Worm (Caenorhabditis elegans) whole organism, L3 larva: Measurements from ENCODE around the gene gst-9.
A peak's percentile ranks its signal among the peaks of the same experiment; 100 is the strongest.
"Not testable (repeated sequence)": the region's sequence is repeated elsewhere in the genome, so short reads cannot be mapped to it uniquely, and the experiment has no call there.

Experiments used
- R02D3.7 ChIP-seq: fragments of 150-350 bp; optimal IDR thresholded peaks from 2 replicates; lab custom pipeline; 2014; ENCODE audit warnings: missing biosample characterization, missing genetic modification characterization
- ZK546.5 ChIP-seq: sonication (generic microtip); optimal IDR thresholded peaks from 2 replicates; lab custom pipeline; 2017; ENCODE audit warnings: missing biosample characterization, missing genetic modification characterization
- aly-2 ChIP-seq: fragments of 150-350 bp; optimal IDR thresholded peaks from 2 replicates; lab custom pipeline; 2014; ENCODE audit warnings: missing biosample characterization, missing genetic modification characterization
- ama-1 ChIP-seq: fragments of 150-350 bp; optimal IDR thresholded peaks from 2 replicates; lab custom pipeline; 2018
- ceh-16 ChIP-seq: sonication (generic microtip); optimal IDR thresholded peaks from 2 replicates; lab custom pipeline; 2017; ENCODE audit warnings: missing biosample characterization, missing genetic modification characterization
- ceh-28 ChIP-seq: fragments of 150-350 bp; optimal IDR thresholded peaks from 2 replicates; lab custom pipeline; 2014; ENCODE audit warnings: missing biosample characterization, missing genetic modification reagents, missing genetic modification characterization
- ceh-82 ChIP-seq: fragments of 150-350 bp; optimal IDR thresholded peaks from 2 replicates; lab custom pipeline; 2014; ENCODE audit warnings: missing biosample characterization, missing genetic modification characterization
- ceh-9 ChIP-seq: sonication (generic microtip); optimal IDR thresholded peaks from 2 replicates; lab custom pipeline; 2018; ENCODE audit warnings: missing biosample characterization, missing genetic modification characterization
- daf-12 ChIP-seq: fragments of 150-350 bp; optimal IDR thresholded peaks from 2 replicates; lab custom pipeline; 2014; ENCODE audit warnings: missing biosample characterization, missing genetic modification reagents, missing genetic modification characterization
- elt-1 ChIP-seq: fragments of 150-350 bp; optimal IDR thresholded peaks from 2 replicates; lab custom pipeline; 2014; ENCODE audit warnings: missing biosample characterization, missing genetic modification characterization
- elt-2 ChIP-seq: sonication (generic microtip); optimal IDR thresholded peaks from 2 replicates; lab custom pipeline; 2016; ENCODE audit warnings: missing genetic modification reagents, mild to moderate bottlenecking, missing genetic modification characterization, missing compliant biosample characterization
- elt-3 ChIP-seq, 3 experiments: fragments of 150-350 bp in 1 of 3; sonication (generic microtip) in 2 of 3; optimal IDR thresholded peaks; 2 replicates in 2 of 3; 4 replicates in 1 of 3; lab custom pipeline; 2014 to 2017; ENCODE audit warnings: missing biosample characterization in 3 of 3, missing genetic modification characterization in 3 of 3
- eor-1 ChIP-seq, 2 experiments: fragments of 150-350 bp; optimal IDR thresholded peaks; 2 replicates each; lab custom pipeline; 2014 to 2018; ENCODE audit warnings: missing biosample characterization in 2 of 2, missing genetic modification characterization in 2 of 2
- fkh-10 ChIP-seq: sonication (generic microtip); optimal IDR thresholded peaks from 2 replicates; lab custom pipeline; 2017; ENCODE audit warnings: missing biosample characterization, missing genetic modification reagents, missing genetic modification characterization
- fkh-2 ChIP-seq: fragments of 150-350 bp; optimal IDR thresholded peaks from 2 replicates; lab custom pipeline; 2014; ENCODE audit warnings: missing biosample characterization, missing genetic modification reagents, missing genetic modification characterization
- fos-1 ChIP-seq: fragments of 150-350 bp; optimal IDR thresholded peaks from 2 replicates; lab custom pipeline; 2014; ENCODE audit warnings: missing biosample characterization, missing genetic modification characterization
- hmg-11 ChIP-seq: sonication (generic microtip); optimal IDR thresholded peaks from 2 replicates; lab custom pipeline; 2016; ENCODE audit warnings: missing genetic modification characterization, missing compliant biosample characterization
- lsy-12 ChIP-seq: sonication (generic microtip); optimal IDR thresholded peaks from 2 replicates; lab custom pipeline; 2016; ENCODE audit warnings: mild to moderate bottlenecking, missing genetic modification characterization, missing compliant biosample characterization
- mdl-1 ChIP-seq: fragments of 150-350 bp; optimal IDR thresholded peaks from 2 replicates; lab custom pipeline; 2014; ENCODE audit warnings: missing biosample characterization, missing genetic modification characterization
- mml-1 ChIP-seq: fragments of 150-350 bp; sonication (generic microtip); optimal IDR thresholded peaks from 3 replicates; lab custom pipeline; 2014; ENCODE audit warnings: missing biosample characterization, missing genetic modification characterization
- nfya-1 ChIP-seq: sonication (generic microtip); optimal IDR thresholded peaks from 2 replicates; lab custom pipeline; 2017; ENCODE audit warnings: missing genetic modification characterization, mild to moderate bottlenecking, missing compliant biosample characterization, antibody characterized with exemption, moderate library complexity; ENCODE audit not compliant: insufficient read depth
- nhr-11 ChIP-seq: fragments of 150-350 bp; optimal IDR thresholded peaks from 2 replicates; lab custom pipeline; 2014; ENCODE audit warnings: missing biosample characterization, missing genetic modification characterization
- nhr-12 ChIP-seq: fragments of 150-350 bp; optimal IDR thresholded peaks from 2 replicates; lab custom pipeline; 2014; ENCODE audit warnings: missing biosample characterization, missing genetic modification characterization
- nhr-23 ChIP-seq: fragments of 150-350 bp; optimal IDR thresholded peaks from 2 replicates; lab custom pipeline; 2014; ENCODE audit warnings: missing biosample characterization, missing genetic modification reagents, missing genetic modification characterization
- nhr-237 ChIP-seq: fragments of 150-350 bp; optimal IDR thresholded peaks from 2 replicates; lab custom pipeline; 2014; ENCODE audit warnings: missing biosample characterization, missing genetic modification characterization
- nhr-25 ChIP-seq: sonication (generic microtip); optimal IDR thresholded peaks from 2 replicates; lab custom pipeline; 2017; ENCODE audit warnings: missing biosample characterization, missing genetic modification characterization
- nhr-28 ChIP-seq: fragments of 150-350 bp; optimal IDR thresholded peaks from 2 replicates; lab custom pipeline; 2014; ENCODE audit warnings: missing biosample characterization, missing genetic modification characterization
- nhr-43 ChIP-seq: sonication (generic microtip); optimal IDR thresholded peaks from 2 replicates; lab custom pipeline; 2016; ENCODE audit warnings: mild to moderate bottlenecking, missing genetic modification characterization, missing compliant biosample characterization; ENCODE audit not compliant: poor library complexity, severe bottlenecking
- nhr-67 ChIP-seq: fragments of 150-350 bp; optimal IDR thresholded peaks from 2 replicates; lab custom pipeline; 2014; ENCODE audit warnings: missing biosample characterization, missing genetic modification characterization
- nhr-76 ChIP-seq: fragments of 150-350 bp; sonication (generic microtip); optimal IDR thresholded peaks from 5 replicates; lab custom pipeline; 2014; ENCODE audit warnings: missing biosample characterization, missing genetic modification characterization
- pha-4 ChIP-seq: fragments of 150-350 bp; optimal IDR thresholded peaks from 2 replicates; lab custom pipeline; 2014; ENCODE audit warnings: missing biosample characterization, missing genetic modification reagents, missing genetic modification characterization
- pqm-1 ChIP-seq: fragments of 150-350 bp; optimal IDR thresholded peaks from 2 replicates; lab custom pipeline; 2017; ENCODE audit warnings: missing biosample characterization, missing genetic modification characterization, inconsistent platforms
- sea-2 ChIP-seq: fragments of 150-350 bp; sonication (generic microtip); optimal IDR thresholded peaks from 4 replicates; lab custom pipeline; 2014; ENCODE audit warnings: missing biosample characterization, missing genetic modification reagents, missing genetic modification characterization
- snpc-4 ChIP-seq: fragments of 150-350 bp; optimal IDR thresholded peaks from 2 replicates; lab custom pipeline; 2014; ENCODE audit warnings: missing biosample characterization, missing genetic modification characterization
- tbx-2 ChIP-seq: sonication (generic microtip); optimal IDR thresholded peaks from 2 replicates; lab custom pipeline; 2016; ENCODE audit warnings: mild to moderate bottlenecking, missing genetic modification characterization, missing compliant biosample characterization
- unc-39 ChIP-seq: sonication (generic microtip); optimal IDR thresholded peaks from 4 replicates; lab custom pipeline; 2017; ENCODE audit warnings: missing biosample characterization, missing genetic modification characterization
- unc-62 ChIP-seq: fragments of 150-350 bp; sonication (generic microtip); optimal IDR thresholded peaks from 4 replicates; lab custom pipeline; 2014; ENCODE audit warnings: missing biosample characterization, missing genetic modification reagents, missing genetic modification characterization
- zag-1 ChIP-seq: fragments of 150-350 bp; optimal IDR thresholded peaks from 2 replicates; lab custom pipeline; 2014; ENCODE audit warnings: missing biosample characterization, missing genetic modification characterization
- ztf-4 ChIP-seq: fragments of 150-350 bp; optimal IDR thresholded peaks from 2 replicates; lab custom pipeline; 2014; ENCODE audit warnings: missing biosample characterization, missing genetic modification characterization

Gene gst-9

ce11 chrII:4891012-4891775 lies at the start of gene gst-9:
gst-9 (plus strand) TSS chrII:4891585.
- TF ChIP-seq nhr-43 (tag; lab: Kevin White, UChicago) (peak; percentile 79), ztf-4 (no peak), eor-1 (tag; optimal IDR thresholded peaks at IDR 0.05; lab: Kevin White, UChicago) (no peak), fkh-2 (tag; lab: Kevin White, UChicago) (no peak), lsy-12 (tag; lab: Kevin White, UChicago) (no peak), pha-4 (tag; lab: Kevin White, UChicago) (peak; percentile 39), pqm-1 (tag; lab: Kevin White, UChicago) (no peak), sea-2 (GFP tag; lab: Kevin White, UChicago) (no peak), ama-1 (lab: Kevin White, UChicago) (peak; percentile 89), fos-1 (tag; lab: Kevin White, UChicago) (no peak), tbx-2 (tag; lab: Kevin White, UChicago) (peak; percentile 25), R02D3.7 (tag; lab: Kevin White, UChicago) (no peak), nhr-23 (tag; lab: Kevin White, UChicago) (no peak), unc-62 (GFP tag; lab: Kevin White, UChicago) (no peak), nhr-25 (tag; lab: Kevin White, UChicago) (peak; percentile 50), nfya-1 (peak; percentile 34), ceh-82 (tag; lab: Kevin White, UChicago) (no peak), elt-2 (tag; lab: Kevin White, UChicago) (peak; percentile 67)
- TF ChIP-seq, all 47 proteins: peak for 7

ce11 chrII:4842143-4842658 lies 49.2 kb upstream of the gst-9 start, which contains the start of the genes T23B7.2 and nspd-4:
T23B7.2 (minus strand) TSS chrII:4842243.
nspd-4 (plus strand) TSS chrII:4842608.
- TF ChIP-seq ceh-28; nhr-11 (tag; lab: Kevin White, UChicago); nhr-12: not testable (repeated sequence)

ce11 chrII:4849885-4850284 lies 41.5 kb upstream of the gst-9 start, which contains the start of gene T23B7.3:
T23B7.3 (plus strand) TSS chrII:4850185.
- TF ChIP-seq ceh-16 (tag; lab: Kevin White, UChicago) (no peak), snpc-4 (no peak), fos-1 (tag; lab: Kevin White, UChicago) (no peak), ceh-9 (tag; lab: Kevin White, UChicago) (no peak), mdl-1 (tag; lab: Kevin White, UChicago) (no peak), nhr-76 (no peak), nhr-12 (no peak), fkh-2 (tag; lab: Kevin White, UChicago) (no peak), unc-39 (tag; lab: Kevin White, UChicago) (no peak), zag-1 (tag; lab: Kevin White, UChicago) (no peak), aly-2 (no peak), nhr-43 (tag; lab: Kevin White, UChicago) (no peak), mml-1 (tag; lab: Kevin White, UChicago) (no peak), eor-1 (tag; optimal IDR thresholded peaks at IDR 0.05; lab: Kevin White, UChicago) (no peak), nfya-1 (no peak)

- TF ChIP-seq nhr-12 (no peak), nhr-43 (tag; lab: Kevin White, UChicago) (peak; percentile 95), snpc-4 (peak; percentile 92), nhr-76 (no peak), ceh-82 (tag; lab: Kevin White, UChicago) (peak; percentile 31), pqm-1 (tag; lab: Kevin White, UChicago) (peak; percentile 39), ceh-28 (peak; percentile 84), ZK546.5 (tag; lab: Kevin White, UChicago) (peak; percentile 48), ceh-9 (tag; lab: Kevin White, UChicago) (no peak), nhr-11 (tag; lab: Kevin White, UChicago) (peak; percentile 58), elt-1 (tag; lab: Kevin White, UChicago) (peak; percentile 74), ama-1 (lab: Kevin White, UChicago) (peak; percentile 75), nhr-237 (tag; lab: Kevin White, UChicago) (no peak), aly-2 (no peak), eor-1 (tag; optimal IDR thresholded peaks at IDR 0.05; lab: Kevin White, UChicago) (peak in 1 of 2 experiments; percentile 1), nhr-28 (tag; lab: Kevin White, UChicago) (no peak), lsy-12 (tag; lab: Kevin White, UChicago) (peak; percentile 93), hmg-11 (tag; lab: Kevin White, UChicago) (peak; percentile 75), daf-12 (tag; lab: Kevin White, UChicago) (peak; percentile 17), tbx-2 (tag; lab: Kevin White, UChicago) (peak; percentile 94), R02D3.7 (tag; lab: Kevin White, UChicago) (peak; percentile 86), unc-62 (GFP tag; lab: Kevin White, UChicago) (peak; percentile 40), elt-2 (tag; lab: Kevin White, UChicago) (peak; percentile 91), fos-1 (tag; lab: Kevin White, UChicago) (peak; percentile 29), nfya-1 (peak; percentile 93), elt-3 (tag; optimal IDR thresholded peaks at IDR 0.05; lab: Kevin White, UChicago) (no peak), mdl-1 (tag; lab: Kevin White, UChicago) (no peak), nhr-67 (tag; lab: Kevin White, UChicago) (no peak), sea-2 (GFP tag; lab: Kevin White, UChicago) (no peak), mml-1 (tag; lab: Kevin White, UChicago) (no peak), nhr-23 (tag; lab: Kevin White, UChicago) (peak; percentile 99), fkh-10 (GFP tag; lab: Kevin White, UChicago) (peak; percentile 77), unc-39 (tag; lab: Kevin White, UChicago) (no peak)
Measured at ce11 chrII:4851594-4852106, 39.7 kb upstream of the gst-9 start, which contains the start of gene dnj-9. dnj-9 (plus strand) TSS chrII:4852056.
